Worm (Caenorhabditis elegans): Measurements from ENCODE around the gene eef-1G.

- TF ChIP-seq lin-13 (GFP tag; optimal IDR thresholded peaks at IDR 0.05): peak; percentile 78
- no peak for TF ChIP-seq nhr-76 (tag; optimal IDR thresholded peaks at IDR 0.05)
- no peak for TF ChIP-seq nhr-237 (tag; optimal IDR thresholded peaks at IDR 0.05)
- peak; percentile 83 for TF ChIP-seq nhr-90 (tag; optimal IDR thresholded peaks at IDR 0.05; ENCODE audit: poor library complexity)
- peak; percentile 52 for TF ChIP-seq ama-1 (optimal IDR thresholded peaks at IDR 0.05)
- TF ChIP-seq fos-1 (tag; optimal IDR thresholded peaks at IDR 0.05): peak; percentile 47
Observed at ce11 chrV:10951655-10952278, 13.8 kb upstream of the eef-1G start, which contains the start of gene F17C11.4.

Measured in whole organism, L1 larva.